Fruit fly (Drosophila melanogaster): ENCODE data around the gene CG14683.

dm6 chr3R:10688835-10689234 lies 7.6 kb upstream of the CG14683 start:
- TF ChIP-seq Pif1B (GFP tag; optimal IDR thresholded peaks at IDR 0.05) (no peak), CG17806 (tag; optimal IDR thresholded peaks at IDR 0.05) (no peak)
